Worm (Caenorhabditis elegans): Measurements from ENCODE around the gene rpm-1.

- TF ChIP-seq ama-1 (optimal IDR thresholded peaks at IDR 0.05) (no peak), B0310.2 (tag; optimal IDR thresholded peaks at IDR 0.05) (no peak), aly-1 (tag; optimal IDR thresholded peaks at IDR 0.05) (no peak), hmbx-1 (tag; optimal IDR thresholded peaks at IDR 0.05) (no peak), ceh-36 (tag; optimal IDR thresholded peaks at IDR 0.05) (no peak), hmg-4 (GFP tag; optimal IDR thresholded peaks at IDR 0.05) (no peak)
Observed at ce11 chrV:8765938-8766337, 53.8 kb downstream of the rpm-1 start, which contains the start of gene B0507.9.

Data from whole organism, early embryonic.